Fruit fly (Drosophila melanogaster): ENCODE data around the gene rdhB.

- no peak for TF ChIP-seq Gug (GFP tag; IDR thresholded peaks at IDR 0.05)
- no peak for TF ChIP-seq ss (GFP tag; optimal IDR thresholded peaks at IDR 0.05)
- no peak for TF ChIP-seq CG3919 (GFP tag; optimal IDR thresholded peaks at IDR 0.05)
- TF ChIP-seq fkh (GFP tag; optimal IDR thresholded peaks at IDR 0.05), result no peak
- TF ChIP-seq Eip75B (GFP tag; optimal IDR thresholded peaks at IDR 0.05), result no peak
- TF ChIP-seq Lpt (GFP tag; optimal IDR thresholded peaks at IDR 0.05), result no peak
- TF ChIP-seq CG11902 (GFP tag; optimal IDR thresholded peaks at IDR 0.05), result no peak
- no peak for TF ChIP-seq OdsH (GFP tag; optimal IDR thresholded peaks at IDR 0.05)
- TF ChIP-seq Hr39 (GFP tag; optimal IDR thresholded peaks at IDR 0.05), result no peak
- TF ChIP-seq esn (GFP tag; optimal IDR thresholded peaks at IDR 0.05), result no peak
- no peak for TF ChIP-seq CG9139 (GFP tag; optimal IDR thresholded peaks at IDR 0.05)
- no peak for TF ChIP-seq Blimp-1 (GFP tag; optimal IDR thresholded peaks at IDR 0.05)
- TF ChIP-seq CG10631 (GFP tag; optimal IDR thresholded peaks at IDR 0.05), result no peak
These were observed 27.5 kb upstream of the rdhB start, which contains the start of gene CG34377 for dm6 chr3R:22323994-22324393.

All from whole organism, prepupa.